Fruit fly (Drosophila melanogaster) Kc167 (cell line): Measurements from ENCODE around the gene Rsf1.

Experiments used
- Myc ChIP-seq: fragments of >200 bp; optimal IDR thresholded peaks from 2 replicates; lab custom pipeline; 2017; ENCODE audit warnings: missing external identifiers
- h ChIP-seq: fragments of >200 bp; optimal IDR thresholded peaks from 3 replicates; lab custom pipeline; 2018; ENCODE audit warnings: missing external identifiers
- insv ChIP-seq: fragments of >200 bp; optimal IDR thresholded peaks from 3 replicates; lab custom pipeline; 2018; ENCODE audit warnings: missing external identifiers
- psq ChIP-seq: fragments of >200 bp; optimal IDR thresholded peaks from 2 replicates; lab custom pipeline; 2017; ENCODE audit warnings: missing external identifiers
- ttk ChIP-seq: sonication (Bioruptor generic); optimal IDR thresholded peaks from 2 replicates; lab custom pipeline; 2017; ENCODE audit warnings: missing external identifiers

- no peak for TF ChIP-seq psq (lab: Kevin White, UChicago)
- no peak for TF ChIP-seq h (lab: Kevin White, UChicago)
- TF ChIP-seq insv (lab: Kevin White, UChicago), result no peak
- TF ChIP-seq Myc (lab: Kevin White, UChicago), result no peak
- no peak for TF ChIP-seq ttk (lab: Kevin White, UChicago)
These were observed 13.1 kb upstream of the Rsf1 start for dm6 chr2L:10276436-10276835.
